Fruit fly (Drosophila melanogaster) whole organism, wandering third instar larva: ENCODE data around the gene CG31548.
A peak's percentile ranks its signal among the peaks of the same experiment; 100 is the strongest.

Source experiments
- Abd-B ChIP-seq: fragments of >200 bp; optimal IDR thresholded peaks from 2 replicates; lab custom pipeline; 2017; ENCODE audit warnings: missing biosample characterization, missing genetic modification characterization
- CG32264 ChIP-seq: fragments of 200-800 bp; sonication (Bioruptor generic); optimal IDR thresholded peaks from 2 replicates; lab custom pipeline; 2016; ENCODE audit warnings: missing biosample characterization, missing genetic modification characterization
- CG9705 ChIP-seq: fragments of 200-800 bp; sonication (Bioruptor generic); optimal IDR thresholded peaks from 2 replicates; lab custom pipeline; 2018; ENCODE audit warnings: missing biosample characterization, mild to moderate bottlenecking, missing genetic modification characterization
- Dfd ChIP-seq: fragments of >200 bp; optimal IDR thresholded peaks from 2 replicates; lab custom pipeline; 2017; ENCODE audit warnings: missing biosample characterization, missing genetic modification characterization
- Dif ChIP-seq: fragments of 200-275, 200-300 bp; sonication (Bioruptor generic); optimal IDR thresholded peaks from 2 replicates; lab custom pipeline; 2018; ENCODE audit warnings: missing biosample characterization, missing genetic modification characterization; ENCODE audit not compliant: partially characterized antibody
- GATAd ChIP-seq: sonication (Bioruptor generic); optimal IDR thresholded peaks from 2 replicates; lab custom pipeline; 2016; ENCODE audit warnings: missing biosample characterization, missing genetic modification characterization
- HLH106 ChIP-seq: fragments of 200-800 bp; optimal IDR thresholded peaks from 3 replicates; lab custom pipeline; 2019; ENCODE audit warnings: missing biosample characterization, mild to moderate bottlenecking, missing genetic modification characterization, moderate library complexity
- Hr78 ChIP-seq: fragments of >200 bp; optimal IDR thresholded peaks from 2 replicates; lab custom pipeline; 2017; ENCODE audit warnings: missing biosample characterization, missing genetic modification characterization
- Hr83 ChIP-seq: fragments of 200-300 bp; sonication (Bioruptor generic); optimal IDR thresholded peaks from 2 replicates; lab custom pipeline; 2016; ENCODE audit warnings: missing biosample characterization, mild to moderate bottlenecking, missing genetic modification characterization, moderate library complexity; ENCODE audit not compliant: poor library complexity, severe bottlenecking
- Mio ChIP-seq: sonication (Bioruptor generic); optimal IDR thresholded peaks from 2 replicates; lab custom pipeline; 2016; ENCODE audit warnings: missing biosample characterization, missing genetic modification characterization
- Myc ChIP-seq: fragments of >200 bp; optimal IDR thresholded peaks from 2 replicates; lab custom pipeline; 2017
- N ChIP-seq: fragments of >200 bp; optimal IDR thresholded peaks from 2 replicates; lab custom pipeline; 2018; ENCODE audit warnings: missing biosample characterization, missing external identifiers, missing genetic modification characterization
- OdsH ChIP-seq: fragments of 200-800 bp; sonication (Bioruptor generic); optimal IDR thresholded peaks from 2 replicates; lab custom pipeline; 2016; ENCODE audit warnings: missing biosample characterization, mild to moderate bottlenecking, missing genetic modification characterization
- Rel ChIP-seq, 2 experiments: fragments of 200-800 bp; sonication (Bioruptor generic) in 1 of 2; optimal IDR thresholded peaks; 2 replicates in 1 of 2; 3 replicates in 1 of 2; lab custom pipeline; 2016 to 2019; ENCODE audit warnings: mild to moderate bottlenecking in 2 of 2, missing biosample characterization in 2 of 2, missing genetic modification characterization in 2 of 2, moderate library complexity in 1 of 2
- Sp1 ChIP-seq: fragments of 200-800 bp; sonication (Bioruptor generic); optimal IDR thresholded peaks from 3 replicates; lab custom pipeline; 2019; ENCODE audit warnings: missing biosample characterization, mild to moderate bottlenecking, missing genetic modification characterization, moderate library complexity
- Vsx2 ChIP-seq: fragments of 200-300, 225-300 bp; sonication (Bioruptor generic); optimal IDR thresholded peaks from 2 replicates; lab custom pipeline; 2018; ENCODE audit warnings: missing biosample characterization, missing genetic modification characterization; ENCODE audit not compliant: partially characterized antibody
- br ChIP-seq: fragments of 200-800 bp; sonication (Bioruptor generic); optimal IDR thresholded peaks from 2 replicates; lab custom pipeline; 2016; ENCODE audit warnings: missing biosample characterization, missing genetic modification characterization
- brk ChIP-seq: fragments of 200-800 bp; sonication (Bioruptor generic); optimal IDR thresholded peaks from 2 replicates; lab custom pipeline; 2016; ENCODE audit warnings: missing biosample characterization, mild to moderate bottlenecking, missing genetic modification characterization
- dl ChIP-seq, 2 experiments: fragments of 175-275, 200-275 bp in 1 of 2; fragments of 200-275 bp in 1 of 2; sonication (Bioruptor generic); optimal IDR thresholded peaks; lab custom pipeline; 2018; ENCODE audit warnings: mild to moderate bottlenecking in 2 of 2, missing biosample characterization in 2 of 2, missing genetic modification characterization in 2 of 2, moderate library complexity in 2 of 2; ENCODE audit not compliant: partially characterized antibody in 2 of 2, insufficient read depth in 1 of 2
- dmrt93B ChIP-seq: fragments of 200-800 bp; sonication (Bioruptor generic); optimal IDR thresholded peaks from 2 replicates; lab custom pipeline; 2018; ENCODE audit warnings: missing biosample characterization, mild to moderate bottlenecking, missing genetic modification characterization
- dsf ChIP-seq: sonication (Bioruptor generic); optimal IDR thresholded peaks from 2 replicates; lab custom pipeline; 2016; ENCODE audit warnings: missing biosample characterization, missing genetic modification characterization, borderline replicate concordance
- ey ChIP-seq: fragments of 200-800 bp; sonication (Bioruptor generic); optimal IDR thresholded peaks from 2 replicates; lab custom pipeline; 2016; ENCODE audit warnings: missing biosample characterization, missing genetic modification characterization
- foxo ChIP-seq, 2 experiments: fragments of 200-800 bp; sonication (Bioruptor generic); optimal IDR thresholded peaks; 2 replicates in 1 of 2; 3 replicates in 1 of 2; lab custom pipeline; 2016 to 2017; ENCODE audit warnings: missing biosample characterization in 2 of 2, missing genetic modification characterization in 2 of 2
- fru ChIP-seq: fragments of 200-800 bp; sonication (Bioruptor generic); optimal IDR thresholded peaks from 3 replicates; lab custom pipeline; 2016; ENCODE audit warnings: missing biosample characterization, mild to moderate bottlenecking, missing genetic modification characterization
- h ChIP-seq: fragments of 200-800 bp; sonication (Bioruptor generic); optimal IDR thresholded peaks from 3 replicates; lab custom pipeline; 2016; ENCODE audit warnings: missing biosample characterization, mild to moderate bottlenecking, missing genetic modification characterization
- jim ChIP-seq: fragments of 175-275, 200-325 bp; sonication (Bioruptor generic); optimal IDR thresholded peaks from 2 replicates; lab custom pipeline; 2016; ENCODE audit warnings: missing biosample characterization, mild to moderate bottlenecking, missing genetic modification characterization
- pan ChIP-seq: fragments of >200 bp; optimal IDR thresholded peaks from 2 replicates; lab custom pipeline; 2017
- psq ChIP-seq: fragments of 200-800 bp; sonication (Bioruptor generic); optimal IDR thresholded peaks from 3 replicates; lab custom pipeline; 2017; ENCODE audit warnings: missing biosample characterization, mild to moderate bottlenecking, missing genetic modification characterization, moderate library complexity
- rgr ChIP-seq: fragments of 200-800 bp; sonication (Bioruptor generic); optimal IDR thresholded peaks from 3 replicates; lab custom pipeline; 2016; ENCODE audit warnings: missing biosample characterization, mild to moderate bottlenecking, missing genetic modification characterization
- sv ChIP-seq: fragments of 200-800 bp; sonication (Bioruptor generic); optimal IDR thresholded peaks from 3 replicates; lab custom pipeline; 2016; ENCODE audit warnings: missing biosample characterization, missing genetic modification characterization
- usp ChIP-seq: fragments of >200 bp; optimal IDR thresholded peaks from 2 replicates; lab custom pipeline; 2017; ENCODE audit warnings: missing biosample characterization, missing genetic modification characterization
- woc ChIP-seq: sonication (Bioruptor generic); optimal IDR thresholded peaks from 2 replicates; lab custom pipeline; 2016; ENCODE audit warnings: missing biosample characterization, mild to moderate bottlenecking, missing genetic modification characterization

The CG31548 gene

dm6 chr3R:5600361-5601043 lies 36.1 kb downstream of the CG31548 start (continued):
- TF ChIP-seq Vsx2 (GFP tag; lab: Kevin White, UChicago) (no peak), jim (no peak), Mio (GFP tag; lab: Kevin White, UChicago) (no peak), foxo (GFP tag; optimal IDR thresholded peaks at IDR 0.05; lab: Kevin White, UChicago) (peak; percentile 10 to 71)

- TF ChIP-seq jim (peak; percentile 55), Rel (GFP tag; optimal IDR thresholded peaks at IDR 0.05; lab: Kevin White, UChicago) (no peak), Rel (tag; optimal IDR thresholded peaks at IDR 0.05; lab: Kevin White, UChicago) (no peak), Myc (lab: Kevin White, UChicago) (peak; percentile 39), OdsH (GFP tag; lab: Kevin White, UChicago) (peak; percentile 16), Abd-B (GFP tag; lab: Kevin White, UChicago) (no peak), Hr83 (GFP tag; lab: Kevin White, UChicago) (peak; percentile 27), dl (GFP tag; optimal IDR thresholded peaks at IDR 0.05; lab: Kevin White, UChicago; ENCODE audit: insufficient read depth in 1 of 2, partially characterized antibody in 2 of 2) (peak in 1 of 2 experiments; percentile 56), woc (GFP tag; lab: Kevin White, UChicago) (peak; percentile 1), Dif (GFP tag; lab: Kevin White, UChicago) (peak; percentile 6)
Observed at dm6 chr3R:5599521-5600360, 36.9 kb downstream of the CG31548 start.

- peak; percentile 3 for TF ChIP-seq N (GFP tag; lab: Kevin White, UChicago)
- peak; percentile 31 for TF ChIP-seq Myc (lab: Kevin White, UChicago)
- TF ChIP-seq jim = no peak
- no peak for TF ChIP-seq CG32264
- TF ChIP-seq GATAd (GFP tag; lab: Kevin White, UChicago) = no peak
- TF ChIP-seq OdsH (GFP tag; lab: Kevin White, UChicago) = no peak
- no peak for TF ChIP-seq usp (GFP tag; lab: Kevin White, UChicago)
- TF ChIP-seq dmrt93B (GFP tag; lab: Kevin White, UChicago) = no peak
Observed at dm6 chr3R:5594878-5595277, 41.8 kb downstream of the CG31548 start.

- TF ChIP-seq brk (GFP tag; lab: Kevin White, UChicago) (no peak), Myc (lab: Kevin White, UChicago) (no peak), Rel (GFP tag; optimal IDR thresholded peaks at IDR 0.05; lab: Kevin White, UChicago) (no peak), Rel (tag; optimal IDR thresholded peaks at IDR 0.05; lab: Kevin White, UChicago) (peak; percentile 44), dsf (GFP tag; lab: Kevin White, UChicago) (no peak), N (GFP tag; lab: Kevin White, UChicago) (no peak)
Observed at dm6 chr3R:5592009-5592572, 44.6 kb downstream of the CG31548 start.

- TF ChIP-seq Hr78 (GFP tag; lab: Kevin White, UChicago) (peak; percentile 80), usp (GFP tag; lab: Kevin White, UChicago) (no peak), pan (no peak), fru (GFP tag; lab: Kevin White, UChicago) (no peak), Mio (GFP tag; lab: Kevin White, UChicago) (no peak), ey (GFP tag; lab: Kevin White, UChicago) (peak; percentile 22), HLH106 (tag; lab: Kevin White, UChicago) (peak; percentile 60), Abd-B (GFP tag; lab: Kevin White, UChicago) (peak; percentile 10), Dif (GFP tag; lab: Kevin White, UChicago) (no peak), Rel (GFP tag; optimal IDR thresholded peaks at IDR 0.05; lab: Kevin White, UChicago) (no peak), Rel (tag; optimal IDR thresholded peaks at IDR 0.05; lab: Kevin White, UChicago) (peak; percentile 24), psq (GFP tag; lab: Kevin White, UChicago) (peak; percentile 17), CG32264 (peak; percentile 4), sv (GFP tag; lab: Kevin White, UChicago) (peak; percentile 17), Myc (lab: Kevin White, UChicago) (no peak), CG9705 (GFP tag; lab: Kevin White, UChicago) (peak; percentile 35), woc (GFP tag; lab: Kevin White, UChicago) (peak; percentile 61), N (GFP tag; lab: Kevin White, UChicago) (peak; percentile 96), br (GFP tag; lab: Kevin White, UChicago) (no peak), Dfd (GFP tag; lab: Kevin White, UChicago) (no peak), foxo (GFP tag; optimal IDR thresholded peaks at IDR 0.05; lab: Kevin White, UChicago) (peak in 1 of 2 experiments; percentile 25), Sp1 (peak; percentile 19), rgr (peak; percentile 12), h (no peak)
- TF ChIP-seq, all 38 proteins: peak for 14
Observed at dm6 chr3R:5591398-5591853, 45.2 kb downstream of the CG31548 start, which contains the start of the genes noi and Vha26. Gene noi (minus strand): TSS chr3R:5591459. Gene Vha26 (plus strand): TSS chr3R:5591763.
